Worm (Caenorhabditis elegans): ENCODE results near the gene srz-29.

Gene srz-29

ce11 chrIV:13645823-13646222 is at the start of gene srz-29:
Gene srz-29, minus strand, starts transcription at chrIV:13645923.
- TF ChIP-seq cog-1 (tag; optimal IDR thresholded peaks at IDR 0.05), result no peak
- no peak for TF ChIP-seq ztf-29 (GFP tag; IDR thresholded peaks at IDR 0.05)
- no peak for TF ChIP-seq ztf-23 (GFP tag; IDR thresholded peaks at IDR 0.05)
- no peak for TF ChIP-seq tab-1 (GFP tag; IDR thresholded peaks at IDR 0.05)
- no peak for TF ChIP-seq T22C8.4 (GFP tag; IDR thresholded peaks at IDR 0.05)
- no peak for TF ChIP-seq ref-1 (GFP tag; conservative IDR thresholded peaks at IDR 0.05)
- TF ChIP-seq flt-1 (GFP tag; IDR thresholded peaks at IDR 0.05), result no peak
- TF ChIP-seq klf-2 (GFP tag; conservative IDR thresholded peaks at IDR 0.05), result no peak
- no peak for TF ChIP-seq med-1 (GFP tag; optimal IDR thresholded peaks at IDR 0.05; ENCODE audit: insufficient read depth)

ce11 chrIV:13695302-13695701 is 49.6 kb upstream of the srz-29 start:
- TF ChIP-seq tab-1 (GFP tag; IDR thresholded peaks at IDR 0.05) (no peak), T22C8.4 (GFP tag; IDR thresholded peaks at IDR 0.05) (no peak), ref-1 (GFP tag; conservative IDR thresholded peaks at IDR 0.05) (no peak), ztf-29 (GFP tag; IDR thresholded peaks at IDR 0.05) (no peak), cog-1 (tag; optimal IDR thresholded peaks at IDR 0.05) (no peak), ztf-23 (GFP tag; IDR thresholded peaks at IDR 0.05) (no peak), flt-1 (GFP tag; IDR thresholded peaks at IDR 0.05) (no peak), klf-2 (GFP tag; conservative IDR thresholded peaks at IDR 0.05) (no peak), med-1 (GFP tag; optimal IDR thresholded peaks at IDR 0.05; ENCODE audit: insufficient read depth) (no peak)

ce11 chrIV:13694600-13694999 is 48.9 kb upstream of the srz-29 start:
- no peak for TF ChIP-seq ztf-23 (GFP tag; IDR thresholded peaks at IDR 0.05)
- no peak for TF ChIP-seq cog-1 (tag; optimal IDR thresholded peaks at IDR 0.05)
- no peak for TF ChIP-seq ref-1 (GFP tag; conservative IDR thresholded peaks at IDR 0.05)
- TF ChIP-seq T22C8.4 (GFP tag; IDR thresholded peaks at IDR 0.05), result no peak
- no peak for TF ChIP-seq ztf-29 (GFP tag; IDR thresholded peaks at IDR 0.05)
- TF ChIP-seq tab-1 (GFP tag; IDR thresholded peaks at IDR 0.05), result no peak
- no peak for TF ChIP-seq klf-2 (GFP tag; conservative IDR thresholded peaks at IDR 0.05)
- no peak for TF ChIP-seq med-1 (GFP tag; optimal IDR thresholded peaks at IDR 0.05; ENCODE audit: insufficient read depth)
- TF ChIP-seq flt-1 (GFP tag; IDR thresholded peaks at IDR 0.05), result no peak

- TF ChIP-seq klf-2 (GFP tag; conservative IDR thresholded peaks at IDR 0.05) (no peak), med-1 (GFP tag; optimal IDR thresholded peaks at IDR 0.05; ENCODE audit: insufficient read depth) (no peak), T22C8.4 (GFP tag; IDR thresholded peaks at IDR 0.05) (no peak), cog-1 (tag; optimal IDR thresholded peaks at IDR 0.05) (no peak), ztf-29 (GFP tag; IDR thresholded peaks at IDR 0.05) (no peak), tab-1 (GFP tag; IDR thresholded peaks at IDR 0.05) (no peak), flt-1 (GFP tag; IDR thresholded peaks at IDR 0.05) (no peak), ztf-23 (GFP tag; IDR thresholded peaks at IDR 0.05) (no peak)
Measured at ce11 chrIV:13693976-13694375, 48.3 kb upstream of the srz-29 start.

ce11 chrIV:13692522-13692921 is 46.8 kb upstream of the srz-29 start:
- TF ChIP-seq tab-1 (GFP tag; IDR thresholded peaks at IDR 0.05) (no peak), ztf-29 (GFP tag; IDR thresholded peaks at IDR 0.05) (no peak), ref-1 (GFP tag; conservative IDR thresholded peaks at IDR 0.05) (no peak), flt-1 (GFP tag; IDR thresholded peaks at IDR 0.05) (no peak), med-1 (GFP tag; optimal IDR thresholded peaks at IDR 0.05; ENCODE audit: insufficient read depth) (no peak), T22C8.4 (GFP tag; IDR thresholded peaks at IDR 0.05) (no peak), ztf-23 (GFP tag; IDR thresholded peaks at IDR 0.05) (no peak), klf-2 (GFP tag; conservative IDR thresholded peaks at IDR 0.05) (no peak)

- TF ChIP-seq ref-1 (GFP tag; conservative IDR thresholded peaks at IDR 0.05), result no peak
- TF ChIP-seq flt-1 (GFP tag; IDR thresholded peaks at IDR 0.05), result no peak
- no peak for TF ChIP-seq T22C8.4 (GFP tag; IDR thresholded peaks at IDR 0.05)
- TF ChIP-seq klf-2 (GFP tag; conservative IDR thresholded peaks at IDR 0.05), result no peak
- TF ChIP-seq ztf-29 (GFP tag; IDR thresholded peaks at IDR 0.05), result no peak
Measured at ce11 chrIV:13689302-13689880, 43.7 kb upstream of the srz-29 start, which contains the start of gene T23G4.2. Gene T23G4.2, minus strand, starts transcription at chrIV:13689556.

ce11 chrIV:13687631-13688030 is 41.9 kb upstream of the srz-29 start:
- TF ChIP-seq ztf-23 (GFP tag; IDR thresholded peaks at IDR 0.05), result no peak
- TF ChIP-seq klf-2 (GFP tag; conservative IDR thresholded peaks at IDR 0.05), result no peak
- TF ChIP-seq T22C8.4 (GFP tag; IDR thresholded peaks at IDR 0.05), result no peak
- TF ChIP-seq med-1 (GFP tag; optimal IDR thresholded peaks at IDR 0.05; ENCODE audit: insufficient read depth), result no peak
- no peak for TF ChIP-seq ref-1 (GFP tag; conservative IDR thresholded peaks at IDR 0.05)
- no peak for TF ChIP-seq flt-1 (GFP tag; IDR thresholded peaks at IDR 0.05)
- TF ChIP-seq ztf-29 (GFP tag; IDR thresholded peaks at IDR 0.05), result no peak
- no peak for TF ChIP-seq tab-1 (GFP tag; IDR thresholded peaks at IDR 0.05)

- TF ChIP-seq T22C8.4 (GFP tag; IDR thresholded peaks at IDR 0.05), result no peak
- no peak for TF ChIP-seq med-1 (GFP tag; optimal IDR thresholded peaks at IDR 0.05; ENCODE audit: insufficient read depth)
- no peak for TF ChIP-seq klf-2 (GFP tag; conservative IDR thresholded peaks at IDR 0.05)
- no peak for TF ChIP-seq cog-1 (tag; optimal IDR thresholded peaks at IDR 0.05)
- no peak for TF ChIP-seq ztf-29 (GFP tag; IDR thresholded peaks at IDR 0.05)
- TF ChIP-seq tab-1 (GFP tag; IDR thresholded peaks at IDR 0.05), result no peak
- TF ChIP-seq ref-1 (GFP tag; conservative IDR thresholded peaks at IDR 0.05), result no peak
- TF ChIP-seq ztf-23 (GFP tag; IDR thresholded peaks at IDR 0.05), result no peak
- TF ChIP-seq flt-1 (GFP tag; IDR thresholded peaks at IDR 0.05), result no peak
Measured at ce11 chrIV:13686965-13687425, 41.3 kb upstream of the srz-29 start, which contains the start of gene nyn-1. Gene nyn-1, minus strand, starts transcription at chrIV:13687015.

ce11 chrIV:13684827-13685226 is 39.1 kb upstream of the srz-29 start:
- TF ChIP-seq ztf-23 (GFP tag; IDR thresholded peaks at IDR 0.05) (no peak), tab-1 (GFP tag; IDR thresholded peaks at IDR 0.05) (no peak), ztf-29 (GFP tag; IDR thresholded peaks at IDR 0.05) (no peak), flt-1 (GFP tag; IDR thresholded peaks at IDR 0.05) (no peak), klf-2 (GFP tag; conservative IDR thresholded peaks at IDR 0.05) (no peak)

ce11 chrIV:13682733-13683132 is 37.0 kb upstream of the srz-29 start:
- TF ChIP-seq ref-1 (GFP tag; conservative IDR thresholded peaks at IDR 0.05), result no peak
- no peak for TF ChIP-seq cog-1 (tag; optimal IDR thresholded peaks at IDR 0.05)

Measured in whole organism, midembryonic.